Fruit fly (Drosophila melanogaster): ENCODE data around the gene CG33645.

CG33645 gene

dm6 chr2L:13514945-13515687, 17.5 kb upstream of the CG33645 start:
- TF ChIP-seq Camta (GFP tag; optimal IDR thresholded peaks at IDR 0.05): peak; percentile 84
- peak; percentile 68; the same call in 1 of the 2 replicates for TF ChIP-seq HLH3B (GFP tag; IDR thresholded peaks at IDR 0.05)
- no peak for TF ChIP-seq Tbp (GFP tag; optimal IDR thresholded peaks at IDR 0.05)
- TF ChIP-seq HmgZ (tag; optimal IDR thresholded peaks at IDR 0.05): no peak
- no peak for TF ChIP-seq pros (GFP tag; optimal IDR thresholded peaks at IDR 0.05)
- TF ChIP-seq cg (GFP tag; optimal IDR thresholded peaks at IDR 0.05): no peak
- peak; percentile 88 for TF ChIP-seq Xbp1 (GFP tag; optimal IDR thresholded peaks at IDR 0.05)
- TF ChIP-seq CG14441 (GFP tag; IDR thresholded peaks at IDR 0.05): peak; percentile 88
- peak; percentile 59 for TF ChIP-seq dimm (GFP tag; IDR thresholded peaks at IDR 0.05)
- 0 out of 2 replicates have a peak, but pooled peaks have one; percentile 11 for TF ChIP-seq rib (GFP tag; IDR thresholded peaks at IDR 0.05)
- peak; percentile 47 for TF ChIP-seq NC2β (GFP tag; optimal IDR thresholded peaks at IDR 0.05)
- TF ChIP-seq hb (GFP tag; IDR thresholded peaks at IDR 0.05; ENCODE audit: partially characterized antibody): no peak
- TF ChIP-seq crp (GFP tag; optimal IDR thresholded peaks at IDR 0.05): no peak
- TF ChIP-seq lilli (GFP tag; optimal IDR thresholded peaks at IDR 0.05): peak; percentile 65
- peak; percentile 34; the same call in 2 of the 3 replicates for TF ChIP-seq Dbx (GFP tag; IDR thresholded peaks at IDR 0.05)
- TF ChIP-seq CG9727 (GFP tag; optimal IDR thresholded peaks at IDR 0.05): peak; percentile 88
- peak; percentile 55 for TF ChIP-seq CoRest (tag; optimal IDR thresholded peaks at IDR 0.05)
- no peak for TF ChIP-seq CG7271 (tag; optimal IDR thresholded peaks at IDR 0.05)
- TF ChIP-seq Poxn (GFP tag; IDR thresholded peaks at IDR 0.05): peak; percentile 51; the same call in 1 of the 2 replicates
- TF ChIP-seq h (optimal IDR thresholded peaks at IDR 0.05): no peak
- TF ChIP-seq ap (GFP tag; IDR thresholded peaks at IDR 0.05): peak; percentile 62
- peak; percentile 36 for TF ChIP-seq Atf3 (GFP tag; optimal IDR thresholded peaks at IDR 0.05)
- TF ChIP-seq CG9609 (GFP tag; optimal IDR thresholded peaks at IDR 0.05): peak; percentile 52
- TF ChIP-seq Sry-β (GFP tag; optimal IDR thresholded peaks at IDR 0.05): no peak
- no peak for TF ChIP-seq tll (GFP tag; optimal IDR thresholded peaks at IDR 0.05)
- TF ChIP-seq CG6791 (GFP tag; IDR thresholded peaks at IDR 0.05; ENCODE audit: partially characterized antibody): no peak
- peak; percentile 73 for TF ChIP-seq CG6254 (GFP tag; optimal IDR thresholded peaks at IDR 0.05)
- no peak for TF ChIP-seq tna (GFP tag; IDR thresholded peaks at IDR 0.05; ENCODE audit: partially characterized antibody)
- TF ChIP-seq kay (GFP tag; optimal IDR thresholded peaks at IDR 0.05): peak; percentile 69
- TF ChIP-seq tap (tag; optimal IDR thresholded peaks at IDR 0.05): peak; percentile 79
- 0 out of 2 replicates have a peak, but pooled peaks have one; percentile 14 for TF ChIP-seq cas (GFP tag; IDR thresholded peaks at IDR 0.05)
- TF ChIP-seq NFAT (GFP tag; IDR thresholded peaks at IDR 0.05): peak; percentile 66
- TF ChIP-seq Aef1 (GFP tag; IDR thresholded peaks at IDR 0.05): peak; percentile 81
- peak; percentile 81 for TF ChIP-seq CG4820 (GFP tag; optimal IDR thresholded peaks at IDR 0.05)
- peak; percentile 3 for TF ChIP-seq CG10209 (GFP tag; optimal IDR thresholded peaks at IDR 0.05)
- peak; percentile 50 for TF ChIP-seq Bteb2 (GFP tag; optimal IDR thresholded peaks at IDR 0.05)
- TF ChIP-seq Dad (GFP tag; optimal IDR thresholded peaks at IDR 0.05): peak; percentile 78
- TF ChIP-seq CG7786 (GFP tag; optimal IDR thresholded peaks at IDR 0.05): peak; percentile 50
- TF ChIP-seq aop (GFP tag; IDR thresholded peaks at IDR 0.05): no peak
- TF ChIP-seq fd3F (GFP tag; optimal IDR thresholded peaks at IDR 0.05): peak; percentile 7
- peak; percentile 56 for TF ChIP-seq danr (GFP tag; IDR thresholded peaks at IDR 0.05)
- TF ChIP-seq Drgx (GFP tag; IDR thresholded peaks at IDR 0.05): peak; percentile 46
- peak; percentile 70 for TF ChIP-seq CG12744 (GFP tag; optimal IDR thresholded peaks at IDR 0.05)
- TF ChIP-seq luna (GFP tag; optimal IDR thresholded peaks at IDR 0.05): no peak
- no peak for TF ChIP-seq CG2875 (GFP tag; optimal IDR thresholded peaks at IDR 0.05)
- TF ChIP-seq salm (tag; optimal IDR thresholded peaks at IDR 0.05): no peak
- peak; percentile 62 for TF ChIP-seq CG5180 (GFP tag; optimal IDR thresholded peaks at IDR 0.05)
- TF ChIP-seq unc-4 (GFP tag; IDR thresholded peaks at IDR 0.05; ENCODE audit: partially characterized antibody): no peak
- TF ChIP-seq pho (GFP tag; optimal IDR thresholded peaks at IDR 0.05): peak; percentile 2
